Fruit fly (Drosophila melanogaster) whole organism, embryonic: ENCODE results near the gene Amun.

Experiments used
- Asciz ChIP-seq: fragments of 200-800 bp; sonication (Bioruptor generic); optimal IDR thresholded peaks from 2 replicates; lab custom pipeline; 2017; ENCODE audit warnings: missing biosample characterization, mild to moderate bottlenecking, missing genetic modification characterization, missing genetic modification reagents
- CG10366 ChIP-seq: fragments of 200-800 bp; sonication (Bioruptor generic); IDR thresholded peaks from 2 replicates; pipeline ENCODE4 v1.3.6; 2022; ENCODE audit warnings: missing biosample characterization, missing genetic modification characterization
- CG11247 ChIP-seq: fragments of 200-800 bp; sonication (Bioruptor generic); IDR thresholded peaks from 2 replicates; pipeline ENCODE4 v1.3.6; 2022; ENCODE audit warnings: missing biosample characterization, missing genetic modification characterization
- CG1233 ChIP-seq: fragments of 200-800 bp; sonication (Bioruptor generic); optimal IDR thresholded peaks from 4 replicates; lab custom pipeline; 2018; ENCODE audit warnings: missing biosample characterization, mild to moderate bottlenecking, missing genetic modification characterization
- CG15011 ChIP-seq: fragments of 200-800 bp; sonication (Bioruptor generic); optimal IDR thresholded peaks from 3 replicates; lab custom pipeline; 2018; ENCODE audit warnings: missing biosample characterization, mild to moderate bottlenecking, missing genetic modification characterization
- CG17186 ChIP-seq: fragments of 200-800 bp; sonication (Bioruptor generic); optimal IDR thresholded peaks from 3 replicates; lab custom pipeline; 2017; ENCODE audit warnings: missing biosample characterization, missing genetic modification reagents, missing genetic modification characterization
- CG17568 ChIP-seq: fragments of 200-800 bp; sonication (Bioruptor generic); optimal IDR thresholded peaks from 2 replicates; lab custom pipeline; 2018; ENCODE audit warnings: missing biosample characterization, mild to moderate bottlenecking, missing genetic modification characterization, moderate library complexity
- CG17829 ChIP-seq: fragments of 200-800 bp; optimal IDR thresholded peaks from 2 replicates; lab custom pipeline; 2019; ENCODE audit warnings: missing biosample characterization, mild to moderate bottlenecking, missing genetic modification characterization, moderate library complexity
- CG1792 ChIP-seq: fragments of 200-800 bp; sonication (Bioruptor generic); optimal IDR thresholded peaks from 2 replicates; lab custom pipeline; 2016; ENCODE audit warnings: missing biosample characterization, missing genetic modification characterization
- CG3163 ChIP-seq: fragments of 200-800 bp; sonication (Bioruptor generic); optimal IDR thresholded peaks from 3 replicates; lab custom pipeline; 2016; ENCODE audit warnings: missing biosample characterization, missing genetic modification characterization
- CG4360 ChIP-seq: fragments of 200-800 bp; sonication (Bioruptor generic); IDR thresholded peaks from 2 replicates; pipeline ENCODE4 v1.3.6; 2022; ENCODE audit warnings: missing biosample characterization, missing genetic modification characterization
- CG5245 ChIP-seq: fragments of 200-800 bp; sonication (Bioruptor generic); optimal IDR thresholded peaks from 3 replicates; lab custom pipeline; 2016; ENCODE audit warnings: missing biosample characterization, missing genetic modification characterization
- CG6765 ChIP-seq: fragments of 200-800 bp; sonication (Bioruptor generic); optimal IDR thresholded peaks from 3 replicates; lab custom pipeline; 2017; ENCODE audit warnings: missing biosample characterization, mild to moderate bottlenecking, missing genetic modification characterization
- CG6813 ChIP-seq: fragments of 200-800 bp; sonication (Bioruptor generic); optimal IDR thresholded peaks from 2 replicates; lab custom pipeline; 2017; ENCODE audit warnings: missing biosample characterization, missing genetic modification characterization, mild to moderate bottlenecking, moderate library complexity, missing genetic modification reagents
- CG8290 ChIP-seq, 3 experiments: fragments of 200-800 bp; sonication (Bioruptor generic); optimal IDR thresholded peaks; 2 replicates each; lab custom pipeline; 2016 to 2019; ENCODE audit warnings: missing biosample characterization in 3 of 3, missing genetic modification characterization in 3 of 3, mild to moderate bottlenecking in 2 of 3, moderate library complexity in 1 of 3
- CG8388 ChIP-seq: fragments of 200-800 bp; sonication (Bioruptor generic); optimal IDR thresholded peaks from 2 replicates; lab custom pipeline; 2019; ENCODE audit warnings: missing biosample characterization, mild to moderate bottlenecking, missing genetic modification characterization, moderate library complexity
- CG9437 ChIP-seq: fragments of 200-800 bp; sonication (Bioruptor generic); optimal IDR thresholded peaks from 2 replicates; lab custom pipeline; 2018; ENCODE audit warnings: missing biosample characterization, mild to moderate bottlenecking, missing genetic modification characterization
- Doc3 ChIP-seq: fragments of 200-800 bp; sonication (Bioruptor generic); IDR thresholded peaks from 3 replicates; pipeline ENCODE4 v1.3.6; 2022; ENCODE audit warnings: missing biosample characterization, missing genetic modification characterization; ENCODE audit not compliant: partially characterized antibody
- Fer3 ChIP-seq: fragments of 200-800 bp; sonication (Bioruptor generic); optimal IDR thresholded peaks from 2 replicates; lab custom pipeline; 2018; ENCODE audit warnings: missing biosample characterization, mild to moderate bottlenecking, missing genetic modification characterization, moderate library complexity
- HmgZ ChIP-seq: fragments of 200-800 bp; sonication (Bioruptor generic); optimal IDR thresholded peaks from 2 replicates; lab custom pipeline; 2018; ENCODE audit warnings: missing biosample characterization, mild to moderate bottlenecking, missing genetic modification characterization
- Hr3 ChIP-seq: fragments of 200-800 bp; sonication (Bioruptor generic); optimal IDR thresholded peaks from 3 replicates; lab custom pipeline; 2016; ENCODE audit warnings: missing biosample characterization, missing genetic modification characterization
- Kr ChIP-seq: fragments of 200-800 bp; sonication (Bioruptor generic); optimal IDR thresholded peaks from 2 replicates; lab custom pipeline; 2017; ENCODE audit warnings: missing biosample characterization, mild to moderate bottlenecking, missing genetic modification characterization
- MTF-1 ChIP-seq: fragments of 200-800 bp; sonication (Bioruptor generic); optimal IDR thresholded peaks from 2 replicates; lab custom pipeline; 2018; ENCODE audit warnings: missing biosample characterization, mild to moderate bottlenecking, missing genetic modification characterization, borderline replicate concordance
- Rx ChIP-seq: fragments of 200-800 bp; sonication (Bioruptor generic); IDR thresholded peaks from 2 replicates; pipeline ENCODE4 v1.3.6; 2022; ENCODE audit warnings: missing biosample characterization, missing genetic modification characterization
- Tbp ChIP-seq: fragments of >200 bp; optimal IDR thresholded peaks from 2 replicates; lab custom pipeline; 2018; ENCODE audit warnings: missing biosample characterization, missing genetic modification characterization
- Xbp1 ChIP-seq: fragments of 200-800 bp; sonication (Bioruptor generic); optimal IDR thresholded peaks from 3 replicates; lab custom pipeline; 2016; ENCODE audit warnings: missing biosample characterization, mild to moderate bottlenecking, missing genetic modification characterization
- YL-1 ChIP-seq: fragments of 200-800 bp; sonication (Bioruptor generic); optimal IDR thresholded peaks from 3 replicates; lab custom pipeline; 2017; ENCODE audit warnings: missing biosample characterization, mild to moderate bottlenecking, missing genetic modification characterization
- ab ChIP-seq: fragments of 200-800 bp; sonication (Bioruptor generic); optimal IDR thresholded peaks from 2 replicates; lab custom pipeline; 2016; ENCODE audit warnings: missing biosample characterization, missing genetic modification characterization
- ato ChIP-seq: fragments of 200-800 bp; sonication (Bioruptor generic); IDR thresholded peaks from 2 replicates; pipeline ENCODE4 v1.3.6; 2022; ENCODE audit warnings: missing biosample characterization, missing genetic modification characterization; ENCODE audit not compliant: partially characterized antibody
- bsh ChIP-seq, 2 experiments: fragments of 200-800 bp; sonication (Bioruptor generic); optimal IDR thresholded peaks; 2 replicates each; lab custom pipeline; 2017 to 2018; ENCODE audit warnings: mild to moderate bottlenecking in 2 of 2, missing biosample characterization in 2 of 2, missing genetic modification characterization in 2 of 2, moderate library complexity in 1 of 2
- chif ChIP-seq, 2 experiments: fragments of 200-800 bp; sonication (Bioruptor generic); optimal IDR thresholded peaks; 3 replicates each; lab custom pipeline; 2016; ENCODE audit warnings: missing biosample characterization in 2 of 2, missing genetic modification characterization in 2 of 2
- chm ChIP-seq: fragments of 200-800 bp; sonication (Bioruptor generic); IDR thresholded peaks from 2 replicates; pipeline ENCODE4 v1.3.6; 2022; ENCODE audit warnings: missing biosample characterization, missing genetic modification characterization
- crol ChIP-seq: fragments of 200-800 bp; sonication (Bioruptor generic); IDR thresholded peaks from 2 replicates; pipeline ENCODE4 v1.3.6; 2022; ENCODE audit warnings: missing biosample characterization, missing genetic modification characterization
- dm ChIP-seq: fragments of 200-800 bp; sonication (Bioruptor generic); optimal IDR thresholded peaks from 3 replicates; lab custom pipeline; 2016; ENCODE audit warnings: missing biosample characterization, missing genetic modification characterization
- eve ChIP-seq, 2 experiments: fragments of >200 bp; optimal IDR thresholded peaks; 2 replicates each; lab custom pipeline; 2017; ENCODE audit warnings: missing biosample characterization in 2 of 2, missing genetic modification characterization in 2 of 2
- eyg ChIP-seq: fragments of 200-800 bp; sonication (Bioruptor generic); optimal IDR thresholded peaks from 3 replicates; lab custom pipeline; 2016; ENCODE audit warnings: missing biosample characterization, missing genetic modification characterization
- grau ChIP-seq: fragments of 200-800 bp; optimal IDR thresholded peaks from 3 replicates; lab custom pipeline; 2019; ENCODE audit warnings: missing biosample characterization, mild to moderate bottlenecking, missing genetic modification characterization, moderate library complexity
- ind ChIP-seq: fragments of 200-800 bp; sonication (Bioruptor generic); optimal IDR thresholded peaks from 3 replicates; lab custom pipeline; 2016; ENCODE audit warnings: missing biosample characterization, missing genetic modification characterization
- kah ChIP-seq: fragments of 200-800 bp; sonication (Bioruptor generic); optimal IDR thresholded peaks from 2 replicates; lab custom pipeline; 2018; ENCODE audit warnings: missing biosample characterization, mild to moderate bottlenecking, missing genetic modification characterization
- nerfin-1 ChIP-seq: fragments of 200-800 bp; sonication (Bioruptor generic); optimal IDR thresholded peaks from 3 replicates; lab custom pipeline; 2019; ENCODE audit warnings: missing biosample characterization, mild to moderate bottlenecking, missing genetic modification characterization, moderate library complexity
- nerfin-2 ChIP-seq: fragments of 200-800 bp; sonication (Bioruptor generic); IDR thresholded peaks from 2 replicates; pipeline ENCODE4 v1.3.6; 2022; ENCODE audit warnings: missing biosample characterization, missing genetic modification characterization; ENCODE audit not compliant: partially characterized antibody
- phol ChIP-seq: fragments of 200-800 bp; sonication (Bioruptor generic); optimal IDR thresholded peaks from 3 replicates; lab custom pipeline; 2018; ENCODE audit warnings: missing biosample characterization, mild to moderate bottlenecking, missing genetic modification characterization, moderate library complexity
- slou ChIP-seq: fragments of 200-800 bp; sonication (Bioruptor generic); optimal IDR thresholded peaks from 3 replicates; lab custom pipeline; 2016; ENCODE audit warnings: missing biosample characterization, missing genetic modification characterization
- tio ChIP-seq: fragments of 200-800 bp; sonication (Bioruptor generic); optimal IDR thresholded peaks from 2 replicates; lab custom pipeline; 2017; ENCODE audit warnings: missing biosample characterization, missing genetic modification characterization, inconsistent platforms
- trh ChIP-seq: fragments of 200-800 bp; sonication (Bioruptor generic); optimal IDR thresholded peaks from 2 replicates; lab custom pipeline; 2016; ENCODE audit warnings: missing biosample characterization, missing genetic modification characterization
- ttk ChIP-seq: fragments of 200-800 bp; sonication (Bioruptor generic); IDR thresholded peaks from 2 replicates; pipeline ENCODE4 v2.1.2; 2022; ENCODE audit warnings: missing biosample characterization, missing genetic modification characterization
- wdn ChIP-seq: fragments of 200-800 bp; sonication (Bioruptor generic); IDR thresholded peaks from 2 replicates; pipeline ENCODE4 v1.3.6; 2022; ENCODE audit warnings: missing biosample characterization, missing genetic modification characterization
- yki ChIP-seq: fragments of >200 bp; optimal IDR thresholded peaks from 3 replicates; lab custom pipeline; 2018
- zen2 ChIP-seq: fragments of 200-800 bp; sonication (Bioruptor generic); IDR thresholded peaks from 3 replicates; pipeline ENCODE4 v1.3.6; 2022; ENCODE audit warnings: missing biosample characterization, missing genetic modification characterization; ENCODE audit not compliant: partially characterized antibody

Gene Amun

DNA sequence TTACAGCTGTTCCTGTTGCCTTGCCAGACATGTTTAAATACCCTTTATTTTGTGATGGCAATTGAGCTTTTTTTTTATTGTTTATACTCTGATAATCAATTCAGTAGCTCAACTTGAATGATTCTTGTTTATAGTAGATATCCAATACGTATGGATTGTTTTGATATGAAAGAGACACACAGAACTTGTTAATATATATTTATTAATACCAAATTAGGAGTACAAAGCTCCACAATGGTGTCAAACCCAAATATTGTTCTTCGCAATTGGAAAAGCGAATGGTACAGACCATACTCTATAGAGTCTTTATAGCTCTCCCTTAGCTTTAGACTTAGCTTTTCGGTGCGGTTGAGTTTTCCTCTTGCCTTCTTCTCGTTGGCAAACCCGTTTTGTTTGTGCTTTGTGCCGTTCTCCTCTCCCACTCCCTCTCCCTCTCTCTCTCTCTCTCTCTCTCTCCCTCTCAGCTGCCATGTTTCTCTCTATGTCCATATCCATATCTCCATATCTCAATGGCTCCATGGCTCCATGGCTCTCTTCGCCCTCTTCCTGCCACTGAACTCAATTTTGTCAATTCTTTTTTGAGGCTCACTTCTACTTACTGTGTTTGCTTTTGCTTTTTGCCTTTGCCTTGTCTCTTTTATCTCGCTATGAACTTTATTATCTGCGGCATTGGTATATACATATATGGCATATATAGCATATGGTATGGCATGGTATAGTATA is 29.3 kb downstream of the Amun start (continued):
- no peak for TF ChIP-seq ind
- no peak for TF ChIP-seq CG9437 (GFP tag; lab: Kevin White, UChicago)
- peak; percentile 69 for TF ChIP-seq CG6813 (GFP tag; lab: Kevin White, UChicago)
- peak; percentile 68 for TF ChIP-seq yki
- no peak for TF ChIP-seq ato (GFP tag; lab: Robert Waterston, UW)
- no peak for TF ChIP-seq CG5245 (GFP tag; lab: Kevin White, UChicago)
- no peak for TF ChIP-seq CG1233 (GFP tag; lab: Kevin White, UChicago)
- peak; percentile 33 for TF ChIP-seq HmgZ (tag; lab: Kevin White, UChicago)
- no peak for TF ChIP-seq tio (GFP tag; lab: Kevin White, UChicago)
- peak in 1 of 2 experiments; percentile 73 for TF ChIP-seq bsh (GFP tag; optimal IDR thresholded peaks at IDR 0.05; lab: Kevin White, UChicago)
- TF ChIP-seq wdn (GFP tag; lab: Robert Waterston, UW), result no peak
- peak; percentile 78 for TF ChIP-seq CG6765 (GFP tag; lab: Kevin White, UChicago)
- TF ChIP-seq CG1792 (GFP tag; lab: Kevin White, UChicago), result no peak
- no peak for TF ChIP-seq trh (GFP tag; lab: Kevin White, UChicago)
- no peak for TF ChIP-seq chif (GFP tag; optimal IDR thresholded peaks at IDR 0.05; lab: Kevin White, UChicago)
- no peak for TF ChIP-seq CG8290 (GFP tag; optimal IDR thresholded peaks at IDR 0.05; lab: Kevin White, UChicago)
- TF ChIP-seq CG8290 (tag; optimal IDR thresholded peaks at IDR 0.05; lab: Kevin White, UChicago), result peak in 1 of 2 experiments; percentile 42
- peak; percentile 71 for TF ChIP-seq MTF-1 (GFP tag; lab: Kevin White, UChicago)
- no peak for TF ChIP-seq CG11247 (GFP tag; lab: Robert Waterston, UW)
- no peak for TF ChIP-seq CG8388 (GFP tag; lab: Kevin White, UChicago)
- TF ChIP-seq Asciz (GFP tag; lab: Kevin White, UChicago), result peak; percentile 39
- TF ChIP-seq CG10366 (GFP tag; lab: Robert Waterston, UW), result no peak
- no peak for TF ChIP-seq CG17829 (tag; lab: Kevin White, UChicago)
- no peak for TF ChIP-seq CG4360 (GFP tag; lab: Robert Waterston, UW)
- TF ChIP-seq YL-1 (GFP tag; lab: Kevin White, UChicago), result peak; percentile 41
- TF ChIP-seq eve (GFP tag; optimal IDR thresholded peaks at IDR 0.05; lab: Kevin White, UChicago), result no peak
- TF ChIP-seq chm (GFP tag; lab: Robert Waterston, UW), result peak; percentile 38; the same call in 1 of the 2 replicates
- TF ChIP-seq kah (GFP tag; lab: Kevin White, UChicago), result peak; percentile 51
- TF ChIP-seq eyg (GFP tag; lab: Kevin White, UChicago), result peak; percentile 51
- TF ChIP-seq Hr3 (GFP tag; lab: Kevin White, UChicago), result no peak
- TF ChIP-seq dm (GFP tag; lab: Kevin White, UChicago), result no peak
- no peak for TF ChIP-seq CG17186
- TF ChIP-seq nerfin-1, result peak; percentile 15
- TF ChIP-seq phol (tag; lab: Kevin White, UChicago), result no peak
- TF ChIP-seq CG17568, result peak; percentile 74
- TF ChIP-seq zen2, result peak; percentile 46; the same call in 1 of the 3 replicates
- TF ChIP-seq Kr, result no peak
- peak; percentile 17 for TF ChIP-seq Fer3 (tag; lab: Kevin White, UChicago)
- TF ChIP-seq Tbp, result no peak
- TF ChIP-seq CG15011 (GFP tag; lab: Kevin White, UChicago), result peak; percentile 38
- peak; percentile 60; the same call in 1 of the 2 replicates for TF ChIP-seq crol (GFP tag; lab: Robert Waterston, UW)
- TF ChIP-seq ab (GFP tag; lab: Kevin White, UChicago), result no peak
- no peak for TF ChIP-seq Rx (GFP tag; lab: Robert Waterston, UW)
- TF ChIP-seq ttk, result no peak
- TF ChIP-seq Xbp1 (GFP tag; lab: Kevin White, UChicago), result no peak
- no peak for TF ChIP-seq nerfin-2 (GFP tag; lab: Robert Waterston, UW)
- peak; percentile 15; the same call in 1 of the 3 replicates for TF ChIP-seq Doc3 (GFP tag; lab: Robert Waterston, UW)
- peak; percentile 24 for TF ChIP-seq grau (tag; lab: Kevin White, UChicago)
- no peak for TF ChIP-seq slou (GFP tag; lab: Kevin White, UChicago)
- peak; percentile 52 for TF ChIP-seq CG3163
